Fruit fly (Drosophila melanogaster) whole organism, larva: ENCODE data around the gene Hs2st.

Source experiments
- noc ChIP-seq: fragments of 200-800 bp; sonication (Bioruptor generic); optimal IDR thresholded peaks from 3 replicates; lab custom pipeline; 2019; ENCODE audit warnings: missing biosample characterization, mild to moderate bottlenecking, missing genetic modification characterization, moderate library complexity

Gene Hs2st

DNA sequence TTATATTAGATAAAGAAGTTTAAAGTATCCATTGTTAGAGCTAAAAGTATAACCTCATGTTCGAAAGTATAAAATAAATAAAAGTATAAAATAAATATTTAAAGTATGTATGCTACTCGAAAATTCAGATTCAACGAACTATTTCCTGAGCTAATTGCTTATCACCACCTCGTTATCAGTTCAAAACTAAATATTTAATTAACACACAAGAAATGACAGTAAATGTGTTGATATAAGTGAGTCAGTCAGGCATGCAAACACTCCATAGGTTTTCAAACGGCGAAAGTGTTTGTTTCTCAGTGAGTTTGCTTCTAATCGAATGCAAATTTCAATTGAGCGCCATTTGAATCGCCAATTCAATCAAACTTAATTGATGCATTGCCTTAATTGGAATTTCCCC lies 10.3 kb downstream of the Hs2st start:
- TF ChIP-seq noc: peak; percentile 61

DNA sequence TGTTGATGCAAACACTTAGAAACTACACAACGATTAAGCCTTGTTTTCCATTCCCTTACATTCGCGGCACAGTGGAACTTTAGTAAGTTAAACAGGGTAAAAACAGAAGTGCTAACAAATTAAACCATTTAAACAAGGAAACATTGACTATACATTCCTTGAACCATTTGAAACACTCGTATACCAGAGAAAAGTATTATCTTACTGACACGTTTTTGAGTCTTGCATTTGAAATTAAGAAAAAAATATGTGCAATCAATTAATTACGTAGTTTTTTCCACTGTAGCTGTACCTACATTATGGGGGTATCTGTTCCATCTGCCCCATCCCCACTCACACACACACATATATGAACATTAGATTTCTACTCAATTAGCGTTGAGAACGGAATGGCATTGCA lies 11.3 kb downstream of the Hs2st start:
- TF ChIP-seq noc: peak; percentile 84

DNA sequence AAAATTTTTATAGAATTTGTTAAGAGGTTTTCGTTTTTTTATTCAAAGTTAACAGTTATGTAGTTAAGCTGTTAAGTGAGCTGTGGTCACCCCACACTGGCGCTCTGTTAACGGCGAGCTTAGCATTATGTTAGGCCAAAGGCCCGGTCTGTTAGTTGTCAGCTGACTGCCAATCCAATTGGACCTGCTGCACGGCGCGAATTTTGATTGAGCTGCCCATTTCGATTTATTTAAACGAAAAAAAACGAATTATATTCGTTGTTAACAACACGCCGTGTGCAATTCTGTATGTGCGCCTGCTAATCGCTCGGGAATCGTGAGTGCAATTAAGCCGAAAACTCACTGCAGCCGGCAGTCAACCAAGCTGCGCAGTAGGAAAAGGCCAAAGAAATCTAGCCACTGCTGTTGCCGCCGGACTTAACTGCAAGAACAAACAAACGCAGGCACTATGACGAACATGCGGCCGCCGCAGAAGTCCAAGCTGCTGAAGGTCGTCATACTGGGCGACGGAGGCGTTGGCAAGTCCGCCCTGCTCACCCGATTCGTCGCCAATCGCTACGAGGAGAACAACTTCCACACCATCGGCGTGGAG lies 12.0 kb downstream of the Hs2st start, which contains the start of gene Rab9:
TSS of gene Rab9 (plus strand) at position 151 of the 592 bp plus-strand sequence.
- peak; percentile 32 for TF ChIP-seq noc

DNA sequence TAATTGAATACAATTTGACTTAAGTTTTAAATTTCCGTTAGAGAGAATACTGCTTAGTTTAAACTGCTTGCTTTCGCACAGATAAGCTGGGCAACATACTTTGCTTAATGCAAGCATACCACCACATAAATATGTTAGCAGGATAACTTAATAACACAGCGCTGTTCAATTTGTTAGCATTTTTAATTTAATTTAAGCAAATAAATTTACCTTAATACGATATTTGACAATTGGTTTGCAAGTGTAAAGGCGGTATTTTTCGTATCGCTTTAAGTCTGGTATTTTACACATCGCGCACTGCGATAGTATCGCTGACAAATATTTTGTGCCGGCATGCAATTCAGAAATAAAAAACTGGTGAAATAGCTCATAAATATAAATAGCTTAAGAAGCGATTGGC lies 14.2 kb downstream of the Hs2st start, which contains the start of gene RtcB:
TSS of gene RtcB (plus strand) at position 301 of the 400 bp plus-strand sequence.
- TF ChIP-seq noc: no peak

DNA sequence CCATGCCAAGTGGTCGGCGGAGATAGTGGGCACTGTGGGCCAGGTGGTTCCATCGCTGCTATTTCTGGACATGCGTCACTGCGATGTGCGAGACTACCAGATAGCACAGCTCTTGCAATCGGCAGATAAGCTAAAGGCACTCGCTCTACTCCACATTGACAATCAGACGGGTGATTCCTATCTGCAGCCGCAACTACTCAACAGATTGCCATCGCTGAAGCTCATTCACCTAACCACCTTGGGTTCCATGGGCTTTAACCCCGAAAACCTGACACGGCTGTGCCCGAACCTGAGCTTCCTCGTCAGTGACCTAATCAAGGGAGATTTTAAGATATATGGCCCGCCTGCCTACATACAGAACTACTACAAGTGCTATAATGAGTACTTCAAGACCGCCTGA lies 14.8 kb downstream of the Hs2st start:
- peak; percentile 28 for TF ChIP-seq noc

DNA sequence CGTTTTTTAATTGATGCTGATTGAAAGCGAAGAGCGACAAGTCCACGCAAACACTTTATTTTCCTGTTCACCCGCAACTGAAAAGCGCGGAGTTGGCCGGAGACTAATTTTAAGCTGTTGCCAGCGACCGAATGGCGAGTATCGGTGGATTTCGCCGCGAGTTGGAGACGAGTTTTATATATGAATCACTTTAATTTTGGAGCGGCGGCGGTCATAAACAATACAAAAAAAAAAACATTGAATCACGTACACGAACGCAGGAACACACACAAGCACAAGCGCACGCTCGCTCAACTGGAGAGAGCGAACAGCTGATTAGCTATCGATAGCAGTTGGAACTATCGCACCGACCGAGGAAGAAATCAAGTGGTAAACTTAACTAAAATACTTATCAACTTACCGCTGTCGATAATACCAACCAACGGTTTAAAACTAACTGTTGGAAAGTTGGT lies 18.2 kb downstream of the Hs2st start, which contains the start of gene Pax:
TSS of gene Pax (minus strand) at position 267 of the 452 bp plus-strand sequence.
- no peak for TF ChIP-seq noc

DNA sequence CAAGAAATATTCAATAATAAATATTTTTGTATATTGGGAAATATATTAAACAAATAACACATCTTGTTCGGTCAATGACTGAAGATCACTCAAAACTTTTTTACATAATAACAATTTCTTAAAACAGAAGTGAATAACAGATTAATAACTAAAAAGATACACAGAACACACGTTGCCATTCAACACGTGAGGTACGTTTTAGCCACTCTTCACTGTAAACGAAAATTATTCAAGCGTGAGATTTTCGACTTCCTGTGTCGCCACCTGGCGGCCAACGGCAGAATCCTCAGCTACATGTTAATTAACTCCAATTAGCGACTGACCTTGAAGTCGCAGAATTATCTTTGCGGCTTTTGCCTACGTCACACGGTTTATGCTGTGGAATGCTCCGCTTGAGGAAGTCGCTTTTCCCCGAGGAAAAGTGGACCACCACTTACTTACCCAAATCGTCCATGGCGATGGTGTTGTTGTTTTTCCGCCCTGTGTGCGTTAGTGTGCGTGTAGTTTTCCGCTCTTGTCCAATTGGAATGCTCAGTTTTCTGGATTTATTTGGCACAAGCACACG lies 18.7 kb downstream of the Hs2st start:
- peak; percentile 75 for TF ChIP-seq noc

DNA sequence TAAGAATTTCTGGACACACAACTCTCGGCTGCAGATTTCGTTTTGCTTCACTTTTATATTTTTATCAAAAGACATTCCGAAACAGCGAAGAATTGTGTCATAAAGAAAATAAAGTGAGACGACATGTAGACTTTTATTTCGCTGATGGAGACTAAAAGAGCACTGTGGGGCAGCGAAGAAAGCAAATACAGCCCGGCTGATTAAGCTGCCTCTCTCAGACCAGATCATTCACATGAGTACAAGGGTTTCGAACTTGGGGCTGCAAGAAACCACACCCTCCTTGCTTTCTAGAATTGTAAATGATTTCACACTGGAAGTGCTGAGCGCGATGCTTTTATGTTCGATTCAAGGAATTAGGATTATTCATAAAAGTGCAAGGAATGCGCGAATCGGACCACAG lies 19.4 kb downstream of the Hs2st start:
- no peak for TF ChIP-seq noc

DNA sequence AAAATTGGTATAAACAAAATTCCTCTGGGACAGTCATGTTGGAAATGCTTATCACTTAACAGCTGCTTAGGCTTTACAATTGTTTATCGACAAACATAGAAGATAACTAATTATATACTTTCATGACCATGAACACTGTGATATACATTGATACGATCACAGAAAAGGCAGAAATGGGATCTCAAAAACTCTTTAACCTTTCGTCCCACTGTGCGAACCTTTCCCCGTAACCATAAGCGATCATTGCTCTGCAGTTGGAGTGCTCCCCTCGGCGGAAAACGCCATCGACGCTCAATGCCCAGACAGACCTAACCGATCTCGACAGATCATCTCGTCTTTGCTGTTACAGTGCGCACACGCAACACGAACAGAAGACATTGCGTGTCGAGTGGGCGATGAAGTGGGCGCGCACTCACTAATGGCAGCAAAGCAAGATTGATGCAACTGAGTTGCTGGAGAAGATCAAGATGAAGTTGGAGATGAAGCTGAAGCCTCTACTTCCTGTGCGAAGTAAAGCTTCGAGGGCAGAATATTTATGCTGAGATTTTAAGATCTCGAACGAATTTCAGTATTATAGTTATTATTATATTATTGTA lies 20.1 kb downstream of the Hs2st start:
- TF ChIP-seq noc: no peak

DNA sequence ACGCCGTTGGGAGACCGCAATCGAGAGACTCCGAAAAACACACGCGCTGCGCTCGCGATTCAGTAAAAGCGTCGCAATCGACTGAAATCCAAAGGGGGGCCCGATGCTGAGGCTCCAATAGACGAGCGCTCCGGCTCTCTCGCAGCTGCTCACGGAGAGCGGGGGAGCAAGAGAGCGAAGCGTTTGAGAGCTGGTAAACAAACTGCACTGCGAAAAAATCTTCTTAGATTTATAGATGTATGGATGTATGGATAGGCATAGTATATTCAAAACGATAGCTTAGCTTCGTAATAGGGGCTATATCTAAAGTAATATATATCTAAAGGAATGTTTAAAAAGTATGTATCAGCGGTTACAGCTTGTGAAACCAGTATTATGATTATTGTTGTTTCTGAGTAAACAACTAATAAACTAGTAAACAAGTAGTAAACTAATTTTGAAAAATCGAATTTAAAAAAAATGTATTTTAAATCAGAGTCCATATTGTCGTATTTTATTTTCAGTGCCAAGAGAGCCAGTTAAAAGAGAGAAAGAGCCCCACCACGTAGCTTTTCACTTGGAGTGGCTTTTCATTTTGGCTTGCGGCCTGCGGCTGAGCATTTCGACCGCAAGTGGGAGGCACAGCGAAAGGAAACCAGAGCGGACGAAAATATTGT lies 21.0 kb downstream of the Hs2st start, which contains the start of the genes Alp12 and CG13085:
TSS of gene Alp12 (plus strand) at position 584 of the 656 bp plus-strand sequence.
TSS of gene CG13085 (plus strand) at position 584 of the 656 bp plus-strand sequence.
- TF ChIP-seq noc: peak; percentile 98

DNA sequence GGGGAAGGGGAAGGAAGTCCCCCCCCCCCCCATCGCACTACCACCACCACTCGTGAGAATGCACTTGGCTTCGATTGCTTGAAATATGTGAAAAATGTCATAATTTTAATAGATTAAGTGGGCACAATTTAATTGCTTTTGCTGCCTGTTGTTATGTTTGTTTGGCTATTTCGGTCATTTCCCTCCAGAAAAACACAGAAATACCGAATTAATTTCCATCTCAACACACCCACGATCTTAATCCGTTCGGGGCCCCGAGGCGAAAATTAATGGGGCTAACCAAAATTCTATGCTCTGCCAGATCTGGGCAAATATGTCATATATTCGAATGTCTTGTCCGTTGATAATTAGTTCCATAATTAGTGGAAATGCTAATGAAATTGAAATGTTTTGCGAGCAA lies 21.9 kb downstream of the Hs2st start:
- TF ChIP-seq noc: no peak

DNA sequence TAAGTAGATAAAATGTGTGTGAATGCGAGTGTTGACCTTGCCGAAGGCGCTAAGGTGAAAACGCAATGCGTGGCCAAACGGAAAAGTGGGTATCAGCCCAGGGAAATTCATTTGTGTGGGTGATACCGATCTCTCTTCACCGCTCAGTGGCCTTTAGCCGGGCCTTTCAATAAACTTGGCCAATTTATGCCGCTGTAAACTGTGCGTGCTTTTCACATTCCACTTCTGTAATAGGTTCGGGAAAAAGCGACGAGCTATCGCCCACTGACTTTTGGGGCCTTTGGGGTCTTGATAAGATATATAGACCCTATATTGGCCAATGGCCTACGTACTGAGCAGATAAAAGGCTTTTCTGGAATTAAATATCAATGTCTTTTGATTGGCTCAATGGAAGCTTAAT lies 23.0 kb downstream of the Hs2st start:
- TF ChIP-seq noc: no peak

DNA sequence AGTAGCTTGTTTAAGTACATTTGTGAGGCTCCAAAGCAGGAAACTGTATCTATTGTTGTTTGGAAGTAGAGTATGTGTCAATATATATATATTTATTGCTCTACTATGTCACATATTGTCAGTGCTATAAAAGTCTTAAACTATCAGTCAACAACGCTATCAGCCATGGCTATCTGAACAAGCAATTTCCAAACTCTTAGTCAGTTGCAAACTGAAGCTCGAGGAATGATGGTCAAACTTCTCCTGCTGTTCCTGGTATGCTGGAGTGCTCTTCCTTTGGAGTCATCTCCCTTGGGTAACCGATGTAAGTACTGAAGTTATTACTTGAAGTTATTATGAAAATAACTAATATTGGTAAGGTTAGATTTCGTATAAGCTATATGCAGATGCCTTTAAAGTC lies 25.7 kb downstream of the Hs2st start, which contains the start of gene lectin-37Db:
TSS of gene lectin-37Db (plus strand) at position 204 of the 400 bp plus-strand sequence.
- TF ChIP-seq noc: no peak

DNA sequence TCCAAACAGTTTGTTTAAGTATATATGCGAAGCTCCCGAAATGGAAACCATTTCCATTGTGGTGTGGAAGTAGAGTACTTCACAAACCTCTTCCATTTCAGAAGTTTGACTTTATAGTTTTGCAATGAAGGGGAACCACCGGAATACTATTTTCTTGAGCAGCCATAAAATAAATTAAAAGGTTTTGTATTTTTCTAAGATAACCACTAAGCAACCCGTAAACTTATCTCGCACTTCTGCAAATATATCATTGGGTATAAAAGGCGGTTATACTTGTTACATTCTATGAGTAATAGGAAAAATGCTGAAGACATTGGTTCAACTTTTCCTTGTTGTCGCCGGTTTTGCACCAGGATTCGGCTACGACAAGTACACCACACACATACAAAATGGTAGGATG lies 26.5 kb downstream of the Hs2st start, which contains the start of gene lectin-37Da:
TSS of gene lectin-37Da (plus strand) at position 301 of the 400 bp plus-strand sequence.
- TF ChIP-seq noc: no peak

DNA sequence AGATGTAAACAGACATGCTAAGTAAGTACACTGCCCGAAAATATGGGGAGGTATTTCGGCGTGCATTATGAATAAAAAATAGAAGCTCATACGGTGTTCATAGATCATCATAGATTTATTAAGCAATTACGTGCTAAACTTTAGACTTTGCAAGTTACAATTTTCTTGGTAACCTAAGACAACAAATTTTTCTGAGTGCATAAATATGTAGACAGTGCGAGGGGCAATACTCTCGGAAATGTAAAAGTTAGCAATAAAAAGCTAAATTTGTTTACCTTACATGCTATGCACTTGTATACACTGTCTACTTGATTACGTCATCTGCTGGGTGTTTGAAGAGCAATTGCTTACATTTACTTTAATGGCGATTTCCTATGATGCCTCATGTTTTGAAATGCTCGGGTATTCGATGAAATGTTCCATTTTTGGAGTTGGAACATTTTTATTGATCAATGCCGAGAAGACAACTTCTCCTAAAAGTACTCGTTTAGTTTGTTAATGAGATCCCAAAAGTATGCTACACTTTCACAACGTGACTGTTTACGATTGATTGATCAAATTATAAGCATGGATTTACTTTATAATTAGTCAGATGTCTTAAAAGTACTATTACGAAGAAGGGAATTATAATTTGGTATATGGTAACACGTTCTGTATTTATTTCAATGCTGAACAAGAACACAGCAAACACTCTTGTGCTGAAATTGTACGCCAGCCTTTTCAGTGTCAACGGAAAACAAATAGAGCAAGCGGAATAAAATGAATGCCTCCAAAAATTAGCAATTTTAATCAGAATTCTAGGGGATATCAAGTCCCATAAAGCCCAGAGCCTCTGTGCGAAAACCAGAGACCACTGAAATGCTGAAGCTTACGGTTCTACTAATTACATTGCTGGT lies 27.7 kb downstream of the Hs2st start, which contains the start of gene Lectin-galC1:
TSS of gene Lectin-galC1 (plus strand) at position 846 of the 896 bp plus-strand sequence.
- TF ChIP-seq noc: no peak

DNA sequence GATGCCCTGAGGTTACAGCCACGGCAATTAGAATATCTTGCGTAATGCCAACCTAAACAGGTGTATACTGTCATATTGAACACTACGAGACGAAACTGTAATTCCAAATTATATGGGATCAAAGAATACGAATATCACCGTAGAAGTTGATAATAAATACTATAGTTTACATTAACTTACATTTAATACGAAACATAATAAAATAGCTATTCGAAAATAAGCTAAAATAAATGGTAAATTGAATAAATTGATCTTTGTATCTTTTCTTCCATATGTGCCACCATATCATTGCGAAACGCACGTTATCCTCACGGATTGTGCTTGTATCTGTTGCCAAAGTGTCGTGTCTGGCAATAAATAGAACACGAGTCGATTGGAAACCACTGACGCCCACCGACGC lies 28.7 kb downstream of the Hs2st start:
- TF ChIP-seq noc: no peak
